Fruit fly (Drosophila melanogaster) whole organism, pupa: ENCODE results near the gene bcn92.
A peak's percentile ranks its signal among the peaks of the same experiment; 100 is the strongest.

Experiments
- CG10348 ChIP-seq: fragments of 200-800 bp; sonication (Bioruptor generic); IDR thresholded peaks from 2 replicates; pipeline ENCODE4 v1.3.6; 2022; ENCODE audit warnings: missing biosample characterization, missing genetic modification characterization
- CG12605 ChIP-seq: fragments of 200-800 bp; sonication (Bioruptor generic); IDR thresholded peaks from 2 replicates; pipeline ENCODE4 v1.3.6; 2022; ENCODE audit warnings: missing biosample characterization, missing genetic modification characterization
- CG13204 ChIP-seq: fragments of 200-800 bp; sonication (Bioruptor generic); optimal IDR thresholded peaks from 2 replicates; lab custom pipeline; 2018; ENCODE audit warnings: missing biosample characterization, mild to moderate bottlenecking, missing genetic modification characterization, moderate library complexity
- CG14655 ChIP-seq: fragments of 200-800 bp; sonication (Bioruptor generic); optimal IDR thresholded peaks from 3 replicates; lab custom pipeline; 2017; ENCODE audit warnings: mild to moderate bottlenecking, missing biosample characterization, missing genetic modification reagents, missing genetic modification characterization
- CG15710 ChIP-seq: fragments of 200-800 bp; sonication (Bioruptor generic); optimal IDR thresholded peaks from 2 replicates; lab custom pipeline; 2018; ENCODE audit warnings: missing biosample characterization, mild to moderate bottlenecking, missing genetic modification characterization, moderate library complexity
- CG17806 ChIP-seq: fragments of 200-800 bp; sonication (Bioruptor generic); optimal IDR thresholded peaks from 2 replicates; lab custom pipeline; 2018; ENCODE audit warnings: missing biosample characterization, mild to moderate bottlenecking, missing genetic modification characterization, moderate library complexity
- CG32121 ChIP-seq: fragments of 200-800 bp; sonication (Bioruptor generic); IDR thresholded peaks from 2 replicates; pipeline ENCODE4 v1.3.6; 2022; ENCODE audit warnings: missing biosample characterization, missing genetic modification characterization
- CG34367 ChIP-seq: fragments of 200-800 bp; sonication (Bioruptor generic); optimal IDR thresholded peaks from 2 replicates; lab custom pipeline; 2018; ENCODE audit warnings: missing biosample characterization, mild to moderate bottlenecking, missing genetic modification characterization
- CG4496 ChIP-seq: fragments of 200-800 bp; sonication (Bioruptor generic); IDR thresholded peaks from 3 replicates; pipeline ENCODE4 v1.3.6; 2022; ENCODE audit warnings: missing biosample characterization, missing genetic modification characterization
- CG8159 ChIP-seq: fragments of 200-800 bp; sonication (Bioruptor generic); optimal IDR thresholded peaks from 3 replicates; lab custom pipeline; 2018; ENCODE audit warnings: missing biosample characterization, mild to moderate bottlenecking, missing genetic modification characterization, moderate library complexity
- CG8301 ChIP-seq: fragments of 200-800 bp; sonication (Bioruptor generic); optimal IDR thresholded peaks from 2 replicates; lab custom pipeline; 2018; ENCODE audit warnings: missing biosample characterization, mild to moderate bottlenecking, missing genetic modification characterization
- CG9948 ChIP-seq: fragments of 200-800 bp; sonication (Bioruptor generic); optimal IDR thresholded peaks from 2 replicates; lab custom pipeline; 2018; ENCODE audit warnings: missing biosample characterization, mild to moderate bottlenecking, missing genetic modification characterization, moderate library complexity
- D1 ChIP-seq: fragments of 200-800 bp; sonication (Bioruptor generic); optimal IDR thresholded peaks from 2 replicates; lab custom pipeline; 2018; ENCODE audit warnings: missing biosample characterization, mild to moderate bottlenecking, missing genetic modification characterization, moderate library complexity
- EcR ChIP-seq: fragments of 200-800 bp; sonication (Bioruptor generic); optimal IDR thresholded peaks from 3 replicates; lab custom pipeline; 2019; ENCODE audit warnings: missing biosample characterization, missing genetic modification characterization, mild to moderate bottlenecking, moderate library complexity, missing genetic modification reagents
- Ets98B ChIP-seq: fragments of 200-800 bp; sonication (Bioruptor generic); IDR thresholded peaks from 2 replicates; pipeline ENCODE4 v1.3.6; 2022; ENCODE audit warnings: missing biosample characterization, missing genetic modification characterization
- Pif1A ChIP-seq: fragments of 200-800 bp; sonication (Bioruptor generic); optimal IDR thresholded peaks from 3 replicates; lab custom pipeline; 2016; ENCODE audit warnings: missing biosample characterization, missing genetic modification characterization
- Pif1B ChIP-seq: fragments of 200-800 bp; sonication (Bioruptor generic); optimal IDR thresholded peaks from 3 replicates; lab custom pipeline; 2016; ENCODE audit warnings: missing biosample characterization, missing genetic modification characterization
- Snoo ChIP-seq: fragments of 200-800 bp; sonication (Bioruptor generic); optimal IDR thresholded peaks from 3 replicates; lab custom pipeline; 2017; ENCODE audit warnings: missing biosample characterization, mild to moderate bottlenecking, missing genetic modification characterization, inconsistent platforms
- fd96Ca ChIP-seq: fragments of 200-800 bp; sonication (Bioruptor generic); IDR thresholded peaks from 3 replicates; pipeline ENCODE4 v1.3.6; 2022; ENCODE audit warnings: missing biosample characterization, missing genetic modification characterization
- gl ChIP-seq: fragments of 200-800 bp; sonication (Bioruptor generic); optimal IDR thresholded peaks from 2 replicates; lab custom pipeline; 2018; ENCODE audit warnings: missing biosample characterization, mild to moderate bottlenecking, missing genetic modification characterization
- rn ChIP-seq: fragments of 200-800 bp; sonication (Bioruptor generic); IDR thresholded peaks from 2 replicates; pipeline ENCODE4 v1.3.6; 2022; ENCODE audit warnings: missing biosample characterization, missing genetic modification characterization

bcn92 gene

dm6 chrX:2145690-2146470, 3.6 kb downstream of the bcn92 start:
- peak; percentile 60 for TF ChIP-seq CG14655 (GFP tag; lab: Kevin White, UChicago)
- TF ChIP-seq CG8159: peak; percentile 52
- TF ChIP-seq Pif1B (GFP tag; lab: Kevin White, UChicago): no peak
- TF ChIP-seq CG17806 (tag; lab: Kevin White, UChicago): peak; percentile 46
- peak; percentile 8 for TF ChIP-seq EcR (GFP tag; lab: Kevin White, UChicago)
- TF ChIP-seq CG10348: no peak
- TF ChIP-seq CG32121 (GFP tag; lab: Robert Waterston, UW): peak; percentile 52
- peak; percentile 52 for TF ChIP-seq CG15710
- peak; percentile 54 for TF ChIP-seq Pif1A (GFP tag; lab: Kevin White, UChicago)
- TF ChIP-seq CG9948 (tag; lab: Kevin White, UChicago): peak; percentile 41
- TF ChIP-seq CG34367 (tag; lab: Kevin White, UChicago): peak; percentile 39
- TF ChIP-seq CG8301 (tag; lab: Kevin White, UChicago): peak; percentile 31
- peak; percentile 23; the same call in 1 of the 3 replicates for TF ChIP-seq CG4496 (GFP tag; lab: Robert Waterston, UW)
- peak; percentile 71; the same call in 2 of the 3 replicates for TF ChIP-seq fd96Ca
- no peak; the same call in 1 of the 2 replicates for TF ChIP-seq Ets98B (GFP tag; lab: Robert Waterston, UW)
- TF ChIP-seq CG12605 (GFP tag; lab: Robert Waterston, UW): no peak
- TF ChIP-seq CG13204 (GFP tag; lab: Kevin White, UChicago): no peak
- TF ChIP-seq Snoo (tag; lab: Kevin White, UChicago): peak; percentile 25
- no peak for TF ChIP-seq rn (GFP tag; lab: Robert Waterston, UW)
- TF ChIP-seq gl (tag; lab: Kevin White, UChicago): no peak
- no peak for TF ChIP-seq D1 (tag; lab: Kevin White, UChicago)

dm6 chrX:2145114-2145513, 4.3 kb downstream of the bcn92 start, which contains the start of gene Pgd:
Gene Pgd (plus strand): TSS chrX:2145136.
- peak; percentile 41; the same call in 1 of the 2 replicates for TF ChIP-seq Ets98B (GFP tag; lab: Robert Waterston, UW)
- no peak for TF ChIP-seq CG10348
- no peak for TF ChIP-seq rn (GFP tag; lab: Robert Waterston, UW)
- no peak for TF ChIP-seq CG14655 (GFP tag; lab: Kevin White, UChicago)
- peak; percentile 57 for TF ChIP-seq EcR (GFP tag; lab: Kevin White, UChicago)
- no peak for TF ChIP-seq CG8301 (tag; lab: Kevin White, UChicago)
- no peak for TF ChIP-seq CG15710
- TF ChIP-seq Pif1B (GFP tag; lab: Kevin White, UChicago): no peak
- no peak for TF ChIP-seq Snoo (tag; lab: Kevin White, UChicago)
- no peak for TF ChIP-seq D1 (tag; lab: Kevin White, UChicago)
- peak; percentile 30; the same call in 1 of the 3 replicates for TF ChIP-seq CG4496 (GFP tag; lab: Robert Waterston, UW)
- no peak for TF ChIP-seq CG34367 (tag; lab: Kevin White, UChicago)
- TF ChIP-seq fd96Ca: no peak
- TF ChIP-seq CG12605 (GFP tag; lab: Robert Waterston, UW): peak; percentile 47

dm6 chrX:2142935-2143312, 6.5 kb downstream of the bcn92 start:
- TF ChIP-seq CG9948 (tag; lab: Kevin White, UChicago) (no peak), Pif1A (GFP tag; lab: Kevin White, UChicago) (no peak), CG13204 (GFP tag; lab: Kevin White, UChicago) (no peak), CG15710 (no peak)

DNA sequence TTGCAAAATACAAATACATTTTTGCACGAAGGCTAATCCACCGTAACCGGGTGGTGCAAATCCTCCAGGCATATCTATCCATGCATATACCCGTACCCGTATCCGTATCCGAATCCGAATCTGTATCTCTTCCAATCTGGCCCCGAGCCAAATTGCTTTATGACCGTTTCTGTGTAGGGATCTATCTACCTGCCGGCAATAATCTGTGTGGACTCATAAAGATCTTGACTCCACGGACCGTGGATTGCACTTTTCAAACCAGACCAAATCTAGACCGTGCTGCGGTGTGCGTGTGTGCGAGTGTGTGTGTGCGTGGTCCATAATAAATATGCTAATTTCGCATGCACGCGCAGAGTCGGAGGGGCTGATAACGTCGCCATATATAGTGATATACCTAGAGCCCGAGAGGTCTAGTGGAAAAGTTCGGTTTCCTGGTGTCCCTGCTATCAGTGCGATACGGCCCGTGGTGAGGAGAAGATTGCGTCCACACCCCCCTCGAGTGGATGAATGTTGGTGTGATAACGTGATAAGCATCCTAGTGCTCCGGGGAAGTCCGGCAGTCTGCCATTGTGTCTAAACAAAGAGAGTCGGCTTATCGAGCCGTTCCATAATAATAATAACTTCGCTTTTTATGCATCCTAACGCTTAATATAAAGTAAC, 7.0 kb downstream of the bcn92 start:
- no peak for TF ChIP-seq CG8301 (tag; lab: Kevin White, UChicago)
- no peak for TF ChIP-seq CG9948 (tag; lab: Kevin White, UChicago)
- TF ChIP-seq CG10348: no peak
- no peak for TF ChIP-seq Ets98B (GFP tag; lab: Robert Waterston, UW)
- TF ChIP-seq CG32121 (GFP tag; lab: Robert Waterston, UW): no peak
- no peak for TF ChIP-seq Pif1B (GFP tag; lab: Kevin White, UChicago)
- no peak for TF ChIP-seq Pif1A (GFP tag; lab: Kevin White, UChicago)
- no peak for TF ChIP-seq Snoo (tag; lab: Kevin White, UChicago)
- TF ChIP-seq CG15710: no peak
- TF ChIP-seq fd96Ca: no peak
- no peak for TF ChIP-seq CG8159
- no peak for TF ChIP-seq D1 (tag; lab: Kevin White, UChicago)
- no peak for TF ChIP-seq CG13204 (GFP tag; lab: Kevin White, UChicago)
- TF ChIP-seq rn (GFP tag; lab: Robert Waterston, UW): no peak
- no peak for TF ChIP-seq gl (tag; lab: Kevin White, UChicago)

dm6 chrX:2141854-2142216, 7.6 kb downstream of the bcn92 start:
- TF ChIP-seq CG13204 (GFP tag; lab: Kevin White, UChicago): no peak
- TF ChIP-seq Ets98B (GFP tag; lab: Robert Waterston, UW): peak; percentile 37; the same call in 1 of the 2 replicates
- TF ChIP-seq CG17806 (tag; lab: Kevin White, UChicago): peak; percentile 2
- peak; percentile 60; the same call in 2 of the 3 replicates for TF ChIP-seq CG4496 (GFP tag; lab: Robert Waterston, UW)
- TF ChIP-seq CG8159: peak; percentile 16
- TF ChIP-seq CG14655 (GFP tag; lab: Kevin White, UChicago): peak; percentile 34
- peak; percentile 20 for TF ChIP-seq gl (tag; lab: Kevin White, UChicago)
- TF ChIP-seq EcR (GFP tag; lab: Kevin White, UChicago): no peak
- TF ChIP-seq CG8301 (tag; lab: Kevin White, UChicago): peak; percentile 11
- peak; percentile 54 for TF ChIP-seq Pif1A (GFP tag; lab: Kevin White, UChicago)
- peak; percentile 6 for TF ChIP-seq Snoo (tag; lab: Kevin White, UChicago)
- TF ChIP-seq D1 (tag; lab: Kevin White, UChicago): no peak
- TF ChIP-seq CG12605 (GFP tag; lab: Robert Waterston, UW): peak; percentile 46; the same call in 1 of the 2 replicates
- peak; percentile 5 for TF ChIP-seq CG15710
- peak; percentile 51 for TF ChIP-seq CG32121 (GFP tag; lab: Robert Waterston, UW)
- no peak for TF ChIP-seq CG10348
- TF ChIP-seq fd96Ca: no peak
- peak; percentile 58 for TF ChIP-seq Pif1B (GFP tag; lab: Kevin White, UChicago)
- TF ChIP-seq CG34367 (tag; lab: Kevin White, UChicago): no peak
- no peak for TF ChIP-seq rn (GFP tag; lab: Robert Waterston, UW)
- no peak for TF ChIP-seq CG9948 (tag; lab: Kevin White, UChicago)
